Fruit fly (Drosophila melanogaster) whole organism: ENCODE results near the gene CG5262.

Experiments used
- CG8478 ChIP-seq: fragments of >200 bp; optimal IDR thresholded peaks from 2 replicates; lab custom pipeline; 2018; ENCODE audit warnings: inconsistent platforms
- Dll ChIP-seq: fragments of >200 bp; optimal IDR thresholded peaks from 2 replicates; lab custom pipeline; 2017
- EcR ChIP-seq, 2 experiments: fragments of >200 bp; optimal IDR thresholded peaks; 2 replicates each; lab custom pipeline; 2017; ENCODE audit warnings: missing biosample characterization in 2 of 2, missing genetic modification characterization in 2 of 2, missing genetic modification reagents in 2 of 2
- pan ChIP-seq: fragments of >200 bp; optimal IDR thresholded peaks from 2 replicates; lab custom pipeline; 2017
- psq ChIP-seq: fragments of >200 bp; optimal IDR thresholded peaks from 2 replicates; lab custom pipeline; 2017
- usp ChIP-seq: fragments of >200 bp; optimal IDR thresholded peaks from 2 replicates; lab custom pipeline; 2017; ENCODE audit warnings: missing biosample characterization, missing genetic modification characterization, mixed read lengths

Gene CG5262

DNA sequence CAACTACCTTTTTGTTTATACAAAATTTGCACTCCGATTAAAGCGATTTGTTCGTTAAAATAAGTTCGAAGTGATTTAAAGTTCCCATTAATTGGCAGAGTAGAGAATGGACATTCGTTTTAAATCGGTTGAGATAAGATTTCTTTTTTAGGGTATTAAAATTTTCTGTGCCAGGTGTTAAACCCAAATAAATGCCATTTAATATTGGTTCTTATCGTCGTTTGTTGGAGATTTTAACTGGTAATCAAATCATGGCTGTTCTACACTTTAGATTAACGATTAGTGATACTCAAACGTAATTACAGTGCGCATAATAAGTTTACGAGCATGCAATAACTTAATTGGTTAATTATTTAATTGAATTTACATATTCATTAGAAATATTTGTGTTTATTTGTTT lies 32.1 kb upstream of the CG5262 start:
- TF ChIP-seq EcR (GFP tag; optimal IDR thresholded peaks at IDR 0.05; lab: Kevin White, UChicago) (no peak), pan (lab: Kevin White, UChicago) (no peak), Dll (lab: Kevin White, UChicago) (no peak), usp (GFP tag; lab: Kevin White, UChicago) (no peak), psq (no peak), CG8478 (lab: Kevin White, UChicago) (no peak)

DNA sequence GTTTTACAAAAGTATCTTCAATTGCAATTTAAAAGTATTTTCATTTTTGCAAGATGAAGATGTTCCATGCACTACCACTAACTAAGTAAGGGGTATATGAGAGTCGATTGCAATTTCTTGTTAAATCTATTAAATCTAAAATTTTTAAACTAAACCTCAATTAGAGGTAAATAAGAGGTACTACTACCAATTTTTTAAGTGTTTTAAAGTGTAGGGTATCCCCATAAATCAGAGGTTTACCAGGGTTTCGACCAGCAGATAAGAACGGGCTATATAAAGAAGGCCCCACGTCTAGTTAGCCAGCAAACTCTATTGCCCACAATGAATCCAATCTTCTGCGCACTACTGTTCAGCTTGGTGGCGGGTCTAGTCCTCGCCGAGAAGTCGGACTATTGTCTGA lies 30.1 kb upstream of the CG5262 start, which contains the start of gene mag:
mag (plus strand) TSS at position 301 of the 400 bp plus-strand sequence.
- TF ChIP-seq psq (no peak), pan (lab: Kevin White, UChicago) (no peak), usp (GFP tag; lab: Kevin White, UChicago) (no peak), EcR (GFP tag; optimal IDR thresholded peaks at IDR 0.05; lab: Kevin White, UChicago) (no peak), CG8478 (lab: Kevin White, UChicago) (no peak), Dll (lab: Kevin White, UChicago) (no peak)

DNA sequence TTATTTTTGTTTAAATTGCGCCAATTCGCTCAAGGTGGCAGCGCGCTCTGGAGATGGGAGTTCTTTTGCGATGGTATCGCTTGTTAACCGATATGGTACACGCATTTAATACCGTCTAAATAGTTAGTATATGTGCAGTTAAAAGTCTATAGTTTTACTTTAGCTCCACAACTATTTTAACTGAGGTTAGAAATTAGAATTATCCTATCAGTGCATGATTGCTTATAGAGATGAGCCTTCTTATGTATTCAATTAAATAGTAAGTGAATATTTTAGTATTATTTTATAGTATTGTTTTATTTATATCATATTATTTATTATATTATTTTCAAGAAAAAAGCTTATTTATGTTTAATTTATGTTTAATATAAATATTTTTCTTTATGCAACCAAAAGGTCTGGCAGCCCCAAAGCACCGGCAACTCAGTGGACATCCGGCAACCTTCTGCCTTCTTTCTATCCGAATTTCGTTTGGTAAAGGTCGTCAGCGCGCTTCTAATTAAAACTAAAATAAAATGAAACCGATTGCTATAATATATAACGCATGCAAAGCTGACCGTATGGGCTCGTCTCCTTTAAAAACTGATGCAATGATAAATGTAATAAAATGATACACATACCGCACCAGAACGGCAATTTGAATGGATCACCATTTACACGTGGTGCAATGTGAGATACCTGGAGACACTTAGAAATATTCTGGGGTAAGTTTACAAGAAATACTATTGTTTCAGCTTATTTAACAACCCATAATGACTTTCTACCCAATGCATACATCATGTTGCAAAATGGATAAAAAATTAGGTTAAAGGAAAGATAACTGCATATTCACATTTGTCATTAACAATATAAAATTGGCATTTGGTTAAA lies 22.8 kb upstream of the CG5262 start, which contains the start of gene CG5199:
CG5199 (minus strand) TSS at position 52 of the 870 bp plus-strand sequence.
- no peak for TF ChIP-seq CG8478 (lab: Kevin White, UChicago)
- no peak for TF ChIP-seq EcR (GFP tag; optimal IDR thresholded peaks at IDR 0.05; lab: Kevin White, UChicago)
- TF ChIP-seq Dll (lab: Kevin White, UChicago) = no peak
- TF ChIP-seq psq = no peak
- TF ChIP-seq pan (lab: Kevin White, UChicago) = no peak
- TF ChIP-seq usp (GFP tag; lab: Kevin White, UChicago) = no peak

DNA sequence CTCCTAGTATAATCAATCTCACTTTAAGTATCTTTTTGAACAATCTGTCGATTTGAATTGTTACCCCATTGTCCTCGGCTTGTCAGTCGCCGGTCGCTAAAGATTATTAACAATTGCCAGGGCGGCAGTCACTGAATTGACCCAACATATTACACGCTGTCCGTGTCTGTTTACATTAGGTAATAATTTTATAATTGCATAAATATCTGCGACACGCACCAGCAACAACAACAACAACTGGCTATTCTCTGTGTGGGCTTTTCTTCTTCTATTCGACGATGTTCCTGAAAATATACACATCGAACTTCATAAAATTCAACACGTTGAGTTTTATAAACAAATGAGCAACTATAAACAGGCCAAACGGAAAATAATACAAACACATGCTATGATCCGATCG lies 18.5 kb upstream of the CG5262 start:
- TF ChIP-seq EcR (GFP tag; optimal IDR thresholded peaks at IDR 0.05; lab: Kevin White, UChicago) = no peak
- TF ChIP-seq usp (GFP tag; lab: Kevin White, UChicago) = no peak
- TF ChIP-seq pan (lab: Kevin White, UChicago) = no peak
- no peak for TF ChIP-seq Dll (lab: Kevin White, UChicago)
- no peak for TF ChIP-seq psq
- no peak for TF ChIP-seq CG8478 (lab: Kevin White, UChicago)

DNA sequence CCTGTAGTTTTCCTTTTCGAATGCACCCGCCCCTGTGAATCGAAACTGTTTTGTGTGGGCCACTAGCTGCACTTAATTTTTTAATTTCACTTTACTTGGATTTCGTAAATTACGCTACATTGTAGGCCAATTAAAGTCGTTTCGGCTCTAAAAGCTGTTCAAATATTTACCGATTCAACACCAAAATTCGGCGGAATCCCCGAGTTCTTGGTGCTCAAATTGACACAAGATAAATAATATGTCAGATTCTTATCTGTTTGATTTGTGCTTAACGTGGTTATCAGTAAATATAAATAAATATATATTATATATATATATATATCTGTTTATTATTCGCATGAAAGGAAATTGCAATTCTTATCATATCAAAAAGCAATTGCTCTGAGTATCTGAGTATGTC lies 17.7 kb upstream of the CG5262 start:
- TF ChIP-seq usp (GFP tag; lab: Kevin White, UChicago) (no peak), pan (lab: Kevin White, UChicago) (no peak), EcR (GFP tag; optimal IDR thresholded peaks at IDR 0.05; lab: Kevin White, UChicago) (no peak)

DNA sequence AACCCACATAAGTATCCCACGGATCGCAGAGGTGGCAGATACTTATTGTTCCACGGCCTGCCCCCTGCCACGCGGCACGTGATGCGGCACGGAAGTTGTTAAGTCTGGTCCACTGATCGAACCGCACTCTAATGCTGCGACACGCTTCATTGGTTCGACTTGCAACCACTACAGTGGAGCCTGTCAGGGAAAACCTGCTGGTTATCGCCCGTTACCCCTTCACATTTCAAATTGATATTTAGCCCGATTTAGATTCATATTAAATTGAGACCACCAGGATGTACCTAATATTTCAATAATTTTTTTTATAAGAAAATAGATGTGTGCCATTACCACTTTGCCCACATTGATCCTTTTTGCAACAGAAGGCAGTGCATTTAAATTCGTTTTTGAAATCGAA lies 17.1 kb upstream of the CG5262 start:
- TF ChIP-seq usp (GFP tag; lab: Kevin White, UChicago) = no peak
- no peak for TF ChIP-seq pan (lab: Kevin White, UChicago)
- no peak for TF ChIP-seq EcR (GFP tag; optimal IDR thresholded peaks at IDR 0.05; lab: Kevin White, UChicago)
- TF ChIP-seq CG8478 (lab: Kevin White, UChicago) = no peak
- TF ChIP-seq Dll (lab: Kevin White, UChicago) = no peak
- TF ChIP-seq psq = no peak

DNA sequence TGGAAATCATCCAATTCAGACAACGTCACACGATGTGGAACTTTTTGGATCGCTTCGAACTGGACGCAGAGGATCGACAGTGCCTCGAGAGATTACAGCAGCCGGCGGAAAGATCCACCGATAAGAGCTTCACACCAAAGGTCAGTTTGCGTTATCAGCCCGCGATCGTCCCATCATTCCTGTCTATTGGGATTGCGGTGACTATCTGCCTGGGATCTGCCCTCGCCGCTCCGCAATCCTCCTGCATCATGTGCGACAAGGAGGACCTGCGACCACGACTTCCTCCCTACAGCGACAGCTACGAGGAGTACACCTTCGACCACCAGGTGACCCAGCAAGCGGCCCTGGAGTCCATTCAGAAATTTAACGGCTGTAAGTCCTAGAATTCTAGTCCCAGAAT lies 15.8 kb upstream of the CG5262 start:
- TF ChIP-seq usp (GFP tag; lab: Kevin White, UChicago) = no peak
- no peak for TF ChIP-seq EcR (GFP tag; optimal IDR thresholded peaks at IDR 0.05; lab: Kevin White, UChicago)
- TF ChIP-seq Dll (lab: Kevin White, UChicago) = no peak
- TF ChIP-seq CG8478 (lab: Kevin White, UChicago) = no peak
- TF ChIP-seq pan (lab: Kevin White, UChicago) = no peak
- no peak for TF ChIP-seq psq

DNA sequence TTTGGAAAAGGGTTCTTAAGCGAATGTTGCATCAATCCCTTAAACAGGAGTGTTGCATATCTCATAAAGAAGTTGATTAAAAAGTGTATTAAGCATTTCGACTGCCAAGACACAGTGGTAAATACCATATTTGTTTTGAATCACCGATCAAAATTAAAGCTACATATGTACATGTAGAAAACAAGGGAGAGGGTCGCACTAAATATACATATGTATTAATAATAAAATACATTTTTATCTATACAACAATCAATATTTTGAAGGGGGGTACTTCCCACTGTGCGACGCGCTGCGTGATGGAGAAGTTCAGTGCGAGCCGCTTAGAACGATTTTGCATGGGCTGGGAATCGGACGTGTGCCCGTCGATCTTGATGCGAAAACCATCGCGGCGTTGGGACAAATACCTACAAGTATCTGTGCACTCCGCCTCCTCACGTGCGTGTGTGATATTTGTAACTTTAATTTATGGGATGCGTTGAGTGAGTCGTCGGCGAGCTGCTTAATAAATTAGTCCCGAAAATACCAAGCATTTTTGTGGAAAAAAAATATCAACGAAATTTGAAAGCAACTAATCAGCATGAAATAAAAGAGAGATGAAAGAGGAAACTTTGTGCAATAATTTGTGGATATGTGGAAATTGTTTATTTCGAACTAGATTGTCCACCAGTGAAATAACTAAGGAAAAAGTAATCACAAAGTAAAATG lies 14.7 kb upstream of the CG5262 start:
- no peak for TF ChIP-seq usp (GFP tag; lab: Kevin White, UChicago)
- no peak for TF ChIP-seq CG8478 (lab: Kevin White, UChicago)
- no peak for TF ChIP-seq EcR (GFP tag; optimal IDR thresholded peaks at IDR 0.05; lab: Kevin White, UChicago)
- TF ChIP-seq Dll (lab: Kevin White, UChicago) = no peak
- no peak for TF ChIP-seq psq
- no peak for TF ChIP-seq pan (lab: Kevin White, UChicago)

DNA sequence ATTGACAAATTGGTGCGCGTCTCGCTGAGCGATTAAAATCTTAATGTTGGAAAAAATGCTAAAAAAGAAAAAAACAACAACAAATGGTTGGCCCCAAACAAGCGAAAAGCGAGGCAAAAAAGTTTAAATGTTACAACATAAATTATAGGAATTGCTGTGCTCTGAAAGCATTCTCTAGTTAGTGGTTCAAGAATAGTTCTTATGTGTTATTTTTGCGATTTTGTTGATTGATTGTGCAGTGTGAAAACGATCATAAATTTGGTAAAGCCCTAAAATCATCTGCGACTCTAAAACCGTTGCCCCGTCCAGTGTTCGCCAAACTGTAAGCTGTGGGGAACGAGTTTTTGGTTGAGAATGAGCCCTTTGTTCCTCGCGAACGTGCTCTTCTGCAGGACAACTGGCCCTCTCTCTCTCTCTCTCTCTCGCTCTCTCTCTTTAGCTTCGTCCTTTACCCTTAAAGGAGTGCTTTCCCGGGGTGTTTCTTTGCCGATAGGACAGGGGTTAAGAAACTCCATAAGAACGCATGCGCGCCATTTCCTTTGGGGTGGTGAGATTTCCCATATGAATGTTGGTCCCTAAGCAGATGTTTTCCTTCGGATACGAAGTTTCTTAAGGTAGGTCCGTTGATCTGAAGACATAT lies 12.5 kb upstream of the CG5262 start:
- no peak for TF ChIP-seq pan (lab: Kevin White, UChicago)
- TF ChIP-seq CG8478 (lab: Kevin White, UChicago) = no peak
- TF ChIP-seq psq = no peak
- no peak for TF ChIP-seq EcR (GFP tag; optimal IDR thresholded peaks at IDR 0.05; lab: Kevin White, UChicago)
- TF ChIP-seq Dll (lab: Kevin White, UChicago) = no peak
- no peak for TF ChIP-seq usp (GFP tag; lab: Kevin White, UChicago)

DNA sequence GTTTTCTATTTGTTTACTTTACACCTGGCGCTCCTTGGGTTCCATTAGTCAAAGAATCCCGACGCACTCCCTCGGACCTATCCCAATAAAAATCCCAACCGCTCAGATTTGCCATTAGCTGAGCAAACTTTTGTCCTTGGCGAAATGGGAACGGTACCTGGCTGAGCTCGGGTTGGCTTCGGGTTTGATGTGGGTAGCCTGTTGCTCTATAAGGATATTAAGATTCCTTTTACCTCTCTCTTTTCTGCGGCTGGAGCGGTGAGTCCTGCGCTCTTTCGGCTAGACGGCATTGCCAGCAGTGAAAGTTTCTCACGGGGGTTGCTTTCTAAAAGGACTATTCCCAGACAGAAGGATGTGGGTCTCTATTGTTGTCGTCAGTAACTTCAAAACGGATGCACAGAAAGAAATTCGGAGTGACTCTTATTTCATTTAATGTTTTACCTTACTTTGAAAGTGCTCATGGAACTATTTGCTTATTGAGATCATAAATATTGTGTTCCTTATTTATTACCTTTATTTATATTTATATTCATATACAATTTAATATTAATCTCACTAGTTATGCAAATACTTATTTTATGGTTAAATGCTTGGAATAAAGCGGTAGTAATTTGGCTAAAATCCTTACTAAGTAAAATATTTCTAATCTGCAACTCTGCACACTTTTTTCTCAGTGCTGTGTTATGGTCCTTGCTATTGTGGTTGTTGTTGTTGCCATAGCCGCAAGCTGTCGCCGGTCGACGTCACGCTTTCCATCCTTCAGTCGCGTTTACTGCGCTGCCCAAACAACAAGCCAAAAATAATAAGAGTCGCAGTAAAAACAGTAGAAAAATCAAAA lies 11.6 kb upstream of the CG5262 start, which contains the start of gene CG5910:
CG5910 (plus strand) TSS at position 788 of the 838 bp plus-strand sequence.
- TF ChIP-seq pan (lab: Kevin White, UChicago) (no peak), EcR (GFP tag; optimal IDR thresholded peaks at IDR 0.05; lab: Kevin White, UChicago) (no peak), usp (GFP tag; lab: Kevin White, UChicago) (no peak), psq (no peak), Dll (lab: Kevin White, UChicago) (no peak), CG8478 (lab: Kevin White, UChicago) (no peak)
